Worm (Caenorhabditis elegans) whole organism, L2 larva: Measurements from ENCODE around the gene Y7A5A.9.
A peak's percentile ranks its signal among the peaks of the same experiment; 100 is the strongest.

Source experiments
- C34F6.9 ChIP-seq: fragments of 150-350 bp; optimal IDR thresholded peaks from 2 replicates; lab custom pipeline; 2014; ENCODE audit warnings: missing biosample characterization, missing genetic modification characterization
- F13H6.1 ChIP-seq: sonication (generic microtip); optimal IDR thresholded peaks from 2 replicates; lab custom pipeline; 2016; ENCODE audit warnings: missing genetic modification characterization, missing compliant biosample characterization
- R02D3.7 ChIP-seq: fragments of 150-350 bp; optimal IDR thresholded peaks from 2 replicates; lab custom pipeline; 2014; ENCODE audit warnings: missing biosample characterization, missing genetic modification characterization
- Y55F3AM.14 ChIP-seq: fragments of 200-800 bp; sonication (Bioruptor generic); optimal IDR thresholded peaks from 2 replicates; lab custom pipeline; 2018; ENCODE audit warnings: mild to moderate bottlenecking, missing genetic modification characterization, missing compliant biosample characterization
- ZK546.5 ChIP-seq: sonication (generic microtip); optimal IDR thresholded peaks from 2 replicates; lab custom pipeline; 2017; ENCODE audit warnings: missing biosample characterization, missing genetic modification characterization
- alr-1 ChIP-seq: fragments of 150-350 bp; optimal IDR thresholded peaks from 2 replicates; lab custom pipeline; 2014; ENCODE audit warnings: missing biosample characterization, missing genetic modification characterization
- aly-2 ChIP-seq: fragments of 150-350 bp; optimal IDR thresholded peaks from 2 replicates; lab custom pipeline; 2014; ENCODE audit warnings: missing biosample characterization, missing genetic modification characterization
- ama-1 ChIP-seq: fragments of 150-350 bp; optimal IDR thresholded peaks from 2 replicates; lab custom pipeline; 2018; ENCODE audit warnings: inconsistent platforms
- blmp-1 ChIP-seq: sonication (generic microtip); optimal IDR thresholded peaks from 2 replicates; lab custom pipeline; 2017; ENCODE audit warnings: missing genetic modification characterization, mild to moderate bottlenecking, missing compliant biosample characterization, antibody characterized with exemption, moderate library complexity; ENCODE audit not compliant: insufficient read depth
- ceh-16 ChIP-seq: fragments of 150-350 bp; optimal IDR thresholded peaks from 2 replicates; lab custom pipeline; 2014; ENCODE audit warnings: missing biosample characterization, missing genetic modification characterization
- ceh-82 ChIP-seq: fragments of 150-350 bp; optimal IDR thresholded peaks from 2 replicates; lab custom pipeline; 2014; ENCODE audit warnings: missing biosample characterization, missing genetic modification characterization
- crh-2 ChIP-seq: sonication (generic microtip); optimal IDR thresholded peaks from 2 replicates; lab custom pipeline; 2017; ENCODE audit warnings: missing biosample characterization, missing genetic modification characterization
- dmd-4 ChIP-seq: sonication (generic microtip); optimal IDR thresholded peaks from 2 replicates; lab custom pipeline; 2017; ENCODE audit warnings: missing biosample characterization, missing genetic modification characterization
- egl-27 ChIP-seq: sonication (generic microtip); optimal IDR thresholded peaks from 3 replicates; lab custom pipeline; 2017; ENCODE audit warnings: missing biosample characterization, missing genetic modification reagents, missing genetic modification characterization
- elt-1 ChIP-seq: fragments of 150-350 bp; optimal IDR thresholded peaks from 2 replicates; lab custom pipeline; 2014; ENCODE audit warnings: missing biosample characterization, missing genetic modification characterization
- elt-3 ChIP-seq: sonication (generic microtip); optimal IDR thresholded peaks from 2 replicates; lab custom pipeline; 2017; ENCODE audit warnings: missing biosample characterization, missing genetic modification characterization
- fos-1 ChIP-seq: fragments of 150-350 bp; optimal IDR thresholded peaks from 2 replicates; lab custom pipeline; 2014; ENCODE audit warnings: missing biosample characterization, missing genetic modification characterization
- gmeb-1 ChIP-seq: fragments of 150-350 bp; optimal IDR thresholded peaks from 2 replicates; lab custom pipeline; 2014; ENCODE audit warnings: missing biosample characterization, missing genetic modification characterization
- lin-11 ChIP-seq: fragments of 150-350 bp; sonication (generic microtip); optimal IDR thresholded peaks from 2 replicates; lab custom pipeline; 2014; ENCODE audit warnings: missing biosample characterization, missing genetic modification characterization, inconsistent platforms, mixed read lengths
- lin-13 ChIP-seq: fragments of 150-350 bp; optimal IDR thresholded peaks from 2 replicates; lab custom pipeline; 2014; ENCODE audit warnings: missing biosample characterization, missing genetic modification reagents, missing genetic modification characterization
- lin-39 ChIP-seq: fragments of 150-350 bp; optimal IDR thresholded peaks from 2 replicates; lab custom pipeline; 2014; ENCODE audit warnings: missing biosample characterization, missing genetic modification reagents, missing genetic modification characterization
- lsy-2 ChIP-seq, 2 experiments: fragments of 150-350 bp in 1 of 2; sonication (generic microtip) in 1 of 2; optimal IDR thresholded peaks; 2 replicates each; lab custom pipeline; 2014 to 2017; ENCODE audit warnings: missing biosample characterization in 2 of 2, missing genetic modification characterization in 2 of 2
- mab-5 ChIP-seq: fragments of 150-350 bp; optimal IDR thresholded peaks from 2 replicates; lab custom pipeline; 2014; ENCODE audit warnings: missing biosample characterization, missing genetic modification characterization
- mbf-1 ChIP-seq: sonication (generic microtip); optimal IDR thresholded peaks from 2 replicates; lab custom pipeline; 2017; ENCODE audit warnings: missing biosample characterization, missing genetic modification characterization
- mdl-1 ChIP-seq, 2 experiments: fragments of 150-350 bp in 1 of 2; sonication (generic microtip) in 1 of 2; optimal IDR thresholded peaks; 2 replicates each; lab custom pipeline; 2017; ENCODE audit warnings: missing biosample characterization in 2 of 2, missing genetic modification characterization in 2 of 2
- nhr-10 ChIP-seq: sonication (generic microtip); optimal IDR thresholded peaks from 2 replicates; lab custom pipeline; 2017; ENCODE audit warnings: missing biosample characterization, missing genetic modification characterization
- nhr-11 ChIP-seq: fragments of 150-350 bp; optimal IDR thresholded peaks from 2 replicates; lab custom pipeline; 2014; ENCODE audit warnings: missing biosample characterization, missing genetic modification characterization
- nhr-12 ChIP-seq: fragments of 150-350 bp; optimal IDR thresholded peaks from 2 replicates; lab custom pipeline; 2014; ENCODE audit warnings: missing biosample characterization, missing genetic modification characterization
- nhr-129 ChIP-seq: fragments of 150-350 bp; optimal IDR thresholded peaks from 2 replicates; lab custom pipeline; 2014; ENCODE audit warnings: missing biosample characterization, missing genetic modification characterization
- nhr-21 ChIP-seq: fragments of 150-350 bp; optimal IDR thresholded peaks from 2 replicates; lab custom pipeline; 2014; ENCODE audit warnings: missing biosample characterization, missing genetic modification characterization
- nhr-23 ChIP-seq: fragments of 150-350 bp; optimal IDR thresholded peaks from 2 replicates; lab custom pipeline; 2014; ENCODE audit warnings: missing biosample characterization, missing genetic modification reagents, missing genetic modification characterization
- nhr-237 ChIP-seq: fragments of 150-350 bp; optimal IDR thresholded peaks from 2 replicates; lab custom pipeline; 2014; ENCODE audit warnings: missing biosample characterization, missing genetic modification characterization
- nhr-25 ChIP-seq: fragments of 150-350 bp; sonication (generic microtip); optimal IDR thresholded peaks from 3 replicates; lab custom pipeline; 2014; ENCODE audit warnings: missing biosample characterization, missing genetic modification characterization
- nhr-6 ChIP-seq: fragments of 150-350 bp; optimal IDR thresholded peaks from 2 replicates; lab custom pipeline; 2014; ENCODE audit warnings: missing biosample characterization, missing genetic modification characterization
- nhr-77 ChIP-seq: fragments of 150-350 bp; optimal IDR thresholded peaks from 2 replicates; lab custom pipeline; 2014; ENCODE audit warnings: missing biosample characterization, missing genetic modification characterization
- peb-1 ChIP-seq: fragments of 150-350 bp; optimal IDR thresholded peaks from 2 replicates; lab custom pipeline; 2014; ENCODE audit warnings: missing biosample characterization, missing genetic modification characterization
- sem-4 ChIP-seq: fragments of 150-350 bp; optimal IDR thresholded peaks from 2 replicates; lab custom pipeline; 2014; ENCODE audit warnings: missing biosample characterization, missing genetic modification reagents, missing genetic modification characterization
- skn-1 ChIP-seq: sonication (generic microtip); optimal IDR thresholded peaks from 2 replicates; lab custom pipeline; 2017; ENCODE audit warnings: missing biosample characterization, missing genetic modification characterization
- sma-3 ChIP-seq: sonication (generic microtip); optimal IDR thresholded peaks from 2 replicates; lab custom pipeline; 2016; ENCODE audit warnings: missing genetic modification reagents, missing genetic modification characterization, missing compliant biosample characterization
- sma-9 ChIP-seq, 2 experiments: fragments of 150-350 bp in 1 of 2; sonication (generic microtip) in 1 of 2; optimal IDR thresholded peaks; 2 replicates each; lab custom pipeline; 2014 to 2016; ENCODE audit warnings: missing genetic modification characterization in 2 of 2, mild to moderate bottlenecking in 1 of 2, missing biosample characterization in 1 of 2, missing compliant biosample characterization in 1 of 2, missing genetic modification reagents in 1 of 2, moderate library complexity in 1 of 2
- snpc-4 ChIP-seq: fragments of 150-350 bp; optimal IDR thresholded peaks from 2 replicates; lab custom pipeline; 2014; ENCODE audit warnings: missing biosample characterization, missing genetic modification characterization
- unc-39 ChIP-seq: fragments of 150-350 bp; optimal IDR thresholded peaks from 2 replicates; lab custom pipeline; 2014; ENCODE audit warnings: missing biosample characterization, missing genetic modification characterization
- unc-55 ChIP-seq: fragments of 150-350 bp; sonication (generic microtip); optimal IDR thresholded peaks from 3 replicates; lab custom pipeline; 2014; ENCODE audit warnings: missing biosample characterization, missing genetic modification reagents, missing genetic modification characterization
- unc-62 ChIP-seq: fragments of 150-350 bp; optimal IDR thresholded peaks from 2 replicates; lab custom pipeline; 2014; ENCODE audit warnings: missing biosample characterization, missing genetic modification reagents, missing genetic modification characterization
- zag-1 ChIP-seq: fragments of 150-350 bp; optimal IDR thresholded peaks from 2 replicates; lab custom pipeline; 2014; ENCODE audit warnings: missing biosample characterization, missing genetic modification characterization
- ztf-1 ChIP-seq: fragments of 200-800 bp; sonication (Bioruptor generic); conservative IDR thresholded peaks from 2 replicates; pipeline ENCODE4 v1.3.6; 2022; ENCODE audit warnings: missing genetic modification characterization, missing compliant biosample characterization
- ztf-11 ChIP-seq: sonication (generic microtip); optimal IDR thresholded peaks from 2 replicates; lab custom pipeline; 2017; ENCODE audit warnings: missing biosample characterization, missing genetic modification characterization
- ztf-4 ChIP-seq: fragments of 150-350 bp; optimal IDR thresholded peaks from 2 replicates; lab custom pipeline; 2014; ENCODE audit warnings: missing biosample characterization, missing genetic modification characterization

Y7A5A.9 gene

DNA sequence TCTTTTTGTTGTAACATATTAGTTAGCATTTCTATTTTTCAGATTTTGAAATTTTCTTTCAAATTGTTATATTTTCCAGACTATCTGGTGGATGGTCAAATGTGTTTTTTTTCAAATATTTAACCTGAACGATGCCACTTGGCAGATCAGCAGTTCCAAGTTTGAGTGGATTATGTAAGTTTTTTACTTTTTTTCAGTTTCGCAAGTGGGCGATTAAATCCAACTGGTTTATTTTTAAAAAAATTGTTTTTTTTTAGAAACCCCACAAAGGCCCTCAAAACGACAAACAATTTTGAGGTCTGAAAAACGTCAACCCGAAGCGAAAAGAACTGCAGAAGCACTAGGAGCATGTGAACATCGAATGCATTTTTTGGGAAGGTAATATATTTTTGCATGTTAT lies at the start of gene Y7A5A.9:
Gene Y7A5A.9 (plus strand): TSS at position 301 of the 400 bp plus-strand sequence.
- TF ChIP-seq fos-1 (tag; lab: Kevin White, UChicago) (no peak), dmd-4 (tag; lab: Kevin White, UChicago) (no peak), gmeb-1 (tag; lab: Kevin White, UChicago) (no peak), lsy-2 (tag; optimal IDR thresholded peaks at IDR 0.05; lab: Kevin White, UChicago) (no peak), elt-3 (tag; lab: Kevin White, UChicago) (no peak), mdl-1 (tag; optimal IDR thresholded peaks at IDR 0.05; lab: Kevin White, UChicago) (no peak), lin-13 (GFP tag; lab: Kevin White, UChicago) (no peak), nhr-11 (tag; lab: Kevin White, UChicago) (no peak), nhr-6 (tag; lab: Kevin White, UChicago) (no peak)

DNA sequence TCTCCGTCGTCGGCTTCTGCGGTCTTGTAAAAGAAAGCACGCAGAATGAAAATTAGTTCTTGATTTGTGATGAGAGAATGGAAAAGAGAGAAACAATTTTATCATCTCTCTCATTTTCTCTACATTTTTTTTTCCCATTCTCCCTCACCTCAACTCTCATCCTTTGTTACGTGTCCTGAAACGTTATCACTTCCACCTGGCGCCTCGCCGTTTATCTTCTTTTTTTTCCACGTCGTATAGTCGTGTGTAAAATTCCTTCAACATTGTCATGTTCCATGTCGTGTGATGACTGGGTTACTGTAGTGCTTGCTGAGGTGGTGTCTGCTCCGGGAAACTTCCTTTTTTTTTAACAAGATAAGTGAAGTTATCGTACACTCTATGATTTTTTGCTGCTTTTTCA lies 47.5 kb upstream of the Y7A5A.9 start:
- TF ChIP-seq mbf-1 (no peak), nhr-21 (peak; percentile 11), nhr-23 (no peak), crh-2 (tag; lab: Kevin White, UChicago) (peak; percentile 95), R02D3.7 (no peak), nhr-25 (tag; lab: Kevin White, UChicago) (no peak), nhr-12 (no peak), skn-1 (tag; lab: Kevin White, UChicago) (no peak), mab-5 (tag; lab: Kevin White, UChicago) (no peak), zag-1 (tag; lab: Kevin White, UChicago) (no peak), C34F6.9 (tag; lab: Kevin White, UChicago) (peak; percentile 15), lin-11 (no peak), Y55F3AM.14 (GFP tag; lab: Kevin White, UChicago) (no peak), elt-1 (tag; lab: Kevin White, UChicago) (no peak), ztf-11 (tag; lab: Kevin White, UChicago) (no peak), nhr-237 (tag; lab: Kevin White, UChicago) (no peak), lsy-2 (tag; optimal IDR thresholded peaks at IDR 0.05; lab: Kevin White, UChicago) (peak in 1 of 2 experiments; percentile 86), nhr-11 (tag; lab: Kevin White, UChicago) (no peak), sem-4 (no peak), unc-55 (GFP tag; lab: Kevin White, UChicago) (no peak), aly-2 (tag; lab: Kevin White, UChicago) (no peak), mdl-1 (tag; optimal IDR thresholded peaks at IDR 0.05; lab: Kevin White, UChicago) (no peak), fos-1 (tag; lab: Kevin White, UChicago) (peak; percentile 74), dmd-4 (tag; lab: Kevin White, UChicago) (no peak), elt-3 (tag; lab: Kevin White, UChicago) (no peak), unc-39 (tag; lab: Kevin White, UChicago) (no peak), ama-1 (lab: Kevin White, UChicago) (no peak), blmp-1 (no peak), ceh-16 (tag; lab: Kevin White, UChicago) (no peak), lin-13 (GFP tag; lab: Kevin White, UChicago) (peak; percentile 23), nhr-6 (tag; lab: Kevin White, UChicago) (peak; percentile 27), snpc-4 (tag; lab: Kevin White, UChicago) (peak; percentile 20), unc-62 (GFP tag; lab: Kevin White, UChicago) (no peak), nhr-77 (no peak), ceh-82 (no peak), nhr-10 (tag; lab: Kevin White, UChicago) (no peak), ztf-4 (tag; lab: Kevin White, UChicago) (no peak), F13H6.1 (tag; lab: Kevin White, UChicago) (peak; percentile 40), alr-1 (tag; lab: Kevin White, UChicago) (no peak), lin-39 (tag; lab: Kevin White, UChicago) (no peak), sma-9 (GFP tag; optimal IDR thresholded peaks at IDR 0.05; lab: Kevin White, UChicago) (peak; percentile 28), sma-9 (tag; optimal IDR thresholded peaks at IDR 0.05; lab: Kevin White, UChicago) (no peak), egl-27 (tag; lab: Kevin White, UChicago) (no peak), sma-3 (GFP tag; lab: Kevin White, UChicago) (no peak), ZK546.5 (no peak), peb-1 (tag; lab: Kevin White, UChicago) (no peak), nhr-129 (tag; lab: Kevin White, UChicago) (peak; percentile 75), ztf-1 (GFP tag; lab: Robert Waterston, UW) (no peak), gmeb-1 (tag; lab: Kevin White, UChicago) (peak; percentile 25)
- TF ChIP-seq, all 48 proteins: peak for 12
